Fruit fly (Drosophila melanogaster): ENCODE results near the gene CG13309.

Gene CG13309

dm6 chr3L:8810095-8810494, at the start of gene CG13309:
Gene CG13309, plus strand, starts transcription at chr3L:8810395.
- TF ChIP-seq noc (tag; optimal IDR thresholded peaks at IDR 0.05): no peak

- TF ChIP-seq noc (tag; optimal IDR thresholded peaks at IDR 0.05): peak; percentile 55
Observed at dm6 chr3L:8763037-8763454, 47.1 kb upstream of the CG13309 start.

dm6 chr3L:8763794-8764193, 46.4 kb upstream of the CG13309 start:
- no peak for TF ChIP-seq noc (tag; optimal IDR thresholded peaks at IDR 0.05)

- TF ChIP-seq noc (tag; optimal IDR thresholded peaks at IDR 0.05): no peak
Observed at dm6 chr3L:8765493-8765892, 44.7 kb upstream of the CG13309 start.

dm6 chr3L:8765969-8766538, 44.1 kb upstream of the CG13309 start:
- TF ChIP-seq noc (tag; optimal IDR thresholded peaks at IDR 0.05): peak; percentile 98

- TF ChIP-seq noc (tag; optimal IDR thresholded peaks at IDR 0.05): peak; percentile 75
Observed at dm6 chr3L:8767876-8768275, 42.3 kb upstream of the CG13309 start.

dm6 chr3L:8770616-8771229, 39.5 kb upstream of the CG13309 start:
- TF ChIP-seq noc (tag; optimal IDR thresholded peaks at IDR 0.05): no peak

- TF ChIP-seq noc (tag; optimal IDR thresholded peaks at IDR 0.05): no peak
Observed at dm6 chr3L:8772998-8773684, 37.1 kb upstream of the CG13309 start.

- TF ChIP-seq noc (tag; optimal IDR thresholded peaks at IDR 0.05): no peak
Observed at dm6 chr3L:8773713-8774112, 36.5 kb upstream of the CG13309 start.

- TF ChIP-seq noc (tag; optimal IDR thresholded peaks at IDR 0.05): no peak
Observed at dm6 chr3L:8774974-8775731, 35.0 kb upstream of the CG13309 start.

dm6 chr3L:8777313-8777924, 32.8 kb upstream of the CG13309 start:
- TF ChIP-seq noc (tag; optimal IDR thresholded peaks at IDR 0.05): no peak

dm6 chr3L:8780723-8781296, 29.4 kb upstream of the CG13309 start:
- TF ChIP-seq noc (tag; optimal IDR thresholded peaks at IDR 0.05): peak; percentile 28

- TF ChIP-seq noc (tag; optimal IDR thresholded peaks at IDR 0.05): no peak
Observed at dm6 chr3L:8781993-8782392, 28.2 kb upstream of the CG13309 start.

- no peak for TF ChIP-seq noc (tag; optimal IDR thresholded peaks at IDR 0.05)
Observed at dm6 chr3L:8783299-8783698, 26.9 kb upstream of the CG13309 start.

- TF ChIP-seq noc (tag; optimal IDR thresholded peaks at IDR 0.05): no peak
Observed at dm6 chr3L:8787240-8787639, 23.0 kb upstream of the CG13309 start.

- peak; percentile 44 for TF ChIP-seq noc (tag; optimal IDR thresholded peaks at IDR 0.05)
Observed at dm6 chr3L:8787701-8788100, 22.5 kb upstream of the CG13309 start.
